Fruit fly (Drosophila melanogaster) Kc167 (cell line): ENCODE measurements around the gene Cyp12e1.

Experiments
- Myc ChIP-seq: fragments of >200 bp; optimal IDR thresholded peaks from 2 replicates; lab custom pipeline; 2017; ENCODE audit warnings: missing external identifiers
- Sin3A ChIP-seq: fragments of >200 bp; optimal IDR thresholded peaks from 2 replicates; lab custom pipeline; 2018; ENCODE audit warnings: missing external identifiers
- h ChIP-seq: fragments of >200 bp; optimal IDR thresholded peaks from 3 replicates; lab custom pipeline; 2018; ENCODE audit warnings: missing external identifiers
- insv ChIP-seq: fragments of >200 bp; optimal IDR thresholded peaks from 3 replicates; lab custom pipeline; 2018; ENCODE audit warnings: missing external identifiers
- psq ChIP-seq: fragments of >200 bp; optimal IDR thresholded peaks from 2 replicates; lab custom pipeline; 2017; ENCODE audit warnings: missing external identifiers
- ttk ChIP-seq: sonication (Bioruptor generic); optimal IDR thresholded peaks from 2 replicates; lab custom pipeline; 2017; ENCODE audit warnings: missing external identifiers

Gene Cyp12e1

dm6 chr3R:10400732-10401131 lies 33.9 kb upstream of the Cyp12e1 start, which contains the start of gene mthl11:
Gene mthl11, plus strand, starts transcription at chr3R:10401032.
- TF ChIP-seq h (lab: Kevin White, UChicago) (no peak), psq (lab: Kevin White, UChicago) (no peak), insv (lab: Kevin White, UChicago) (no peak), Myc (no peak), Sin3A (no peak), ttk (lab: Kevin White, UChicago) (no peak)

- no peak for TF ChIP-seq h (lab: Kevin White, UChicago)
Observed at dm6 chr3R:10403940-10404339, 30.6 kb upstream of the Cyp12e1 start.

dm6 chr3R:10407066-10407465 lies 27.5 kb upstream of the Cyp12e1 start, which contains the start of gene CG6325:
Gene CG6325, minus strand, starts transcription at chr3R:10407285.
- TF ChIP-seq psq (lab: Kevin White, UChicago): no peak
- TF ChIP-seq Myc: no peak
- TF ChIP-seq ttk (lab: Kevin White, UChicago): no peak
- no peak for TF ChIP-seq insv (lab: Kevin White, UChicago)
- TF ChIP-seq h (lab: Kevin White, UChicago): no peak
- no peak for TF ChIP-seq Sin3A

- TF ChIP-seq psq (lab: Kevin White, UChicago): no peak
- no peak for TF ChIP-seq ttk (lab: Kevin White, UChicago)
- no peak for TF ChIP-seq Myc
- TF ChIP-seq h (lab: Kevin White, UChicago): no peak
- no peak for TF ChIP-seq insv (lab: Kevin White, UChicago)
- TF ChIP-seq Sin3A: no peak
Observed at dm6 chr3R:10407658-10408057, 26.9 kb upstream of the Cyp12e1 start.

- no peak for TF ChIP-seq Myc
- no peak for TF ChIP-seq ttk (lab: Kevin White, UChicago)
- TF ChIP-seq Sin3A: no peak
- no peak for TF ChIP-seq psq (lab: Kevin White, UChicago)
- TF ChIP-seq insv (lab: Kevin White, UChicago): no peak
- no peak for TF ChIP-seq h (lab: Kevin White, UChicago)
Observed at dm6 chr3R:10411752-10412549, 22.6 kb upstream of the Cyp12e1 start.

- TF ChIP-seq h (lab: Kevin White, UChicago) (no peak), Sin3A (no peak), Myc (no peak), insv (lab: Kevin White, UChicago) (no peak), psq (lab: Kevin White, UChicago) (no peak), ttk (lab: Kevin White, UChicago) (no peak)
Observed at dm6 chr3R:10412550-10413459, 21.8 kb upstream of the Cyp12e1 start, which contains the start of the genes Irp-1B and Rrp46. Gene Irp-1B, minus strand, starts transcription at chr3R:10412869. Gene Rrp46, plus strand, starts transcription at chr3R:10413301.

- TF ChIP-seq Myc: no peak
- TF ChIP-seq h (lab: Kevin White, UChicago): peak; percentile 97
Observed at dm6 chr3R:10415923-10416322, 18.7 kb upstream of the Cyp12e1 start, which contains the start of gene CG6345. Gene CG6345, minus strand, starts transcription at chr3R:10416046.

dm6 chr3R:10421167-10421566 lies 13.4 kb upstream of the Cyp12e1 start:
- TF ChIP-seq insv (lab: Kevin White, UChicago) (no peak), Myc (no peak)

- no peak for TF ChIP-seq h (lab: Kevin White, UChicago)
- no peak for TF ChIP-seq Sin3A
- TF ChIP-seq psq (lab: Kevin White, UChicago): no peak
- TF ChIP-seq Myc: no peak
- TF ChIP-seq ttk (lab: Kevin White, UChicago): no peak
- TF ChIP-seq insv (lab: Kevin White, UChicago): no peak
Observed at dm6 chr3R:10428324-10428723, 6.3 kb upstream of the Cyp12e1 start, which contains the start of gene CG46270. Gene CG46270, minus strand, starts transcription at chr3R:10428424.

dm6 chr3R:10431089-10431488 lies 3.5 kb upstream of the Cyp12e1 start:
- TF ChIP-seq insv (lab: Kevin White, UChicago) (no peak), Myc (no peak), ttk (lab: Kevin White, UChicago) (no peak), h (lab: Kevin White, UChicago) (no peak), Sin3A (no peak), psq (lab: Kevin White, UChicago) (no peak)

- TF ChIP-seq Sin3A: no peak
Observed at dm6 chr3R:10433408-10433980, 1.1 kb upstream of the Cyp12e1 start.

dm6 chr3R:10436989-10437388 lies 2.4 kb downstream of the Cyp12e1 start:
- TF ChIP-seq Sin3A: no peak
- TF ChIP-seq h (lab: Kevin White, UChicago): no peak
- TF ChIP-seq psq (lab: Kevin White, UChicago): no peak
- TF ChIP-seq insv (lab: Kevin White, UChicago): no peak
- no peak for TF ChIP-seq ttk (lab: Kevin White, UChicago)
- TF ChIP-seq Myc: no peak
